Fruit fly (Drosophila melanogaster) whole organism, embryonic: ENCODE measurements around the gene CG14072.

ENCODE experiments used
- Ada2b ChIP-seq: fragments of 200-800 bp; sonication (Bioruptor generic); IDR thresholded peaks from 2 replicates; pipeline ENCODE4 v1.3.6; 2022; ENCODE audit warnings: missing biosample characterization, missing genetic modification characterization
- Atf3 ChIP-seq: fragments of 200-800 bp; sonication (Bioruptor generic); optimal IDR thresholded peaks from 3 replicates; lab custom pipeline; 2016; ENCODE audit warnings: missing biosample characterization, missing genetic modification characterization
- Awh ChIP-seq: fragments of 200-800 bp; sonication (Bioruptor generic); IDR thresholded peaks from 2 replicates; pipeline ENCODE4, ENCODE4 v1.3.6; 2022; ENCODE audit warnings: missing biosample characterization, missing genetic modification characterization
- Bdp1 ChIP-seq: fragments of 200-800 bp; sonication (Bioruptor generic); optimal IDR thresholded peaks from 3 replicates; lab custom pipeline; 2016; ENCODE audit warnings: missing biosample characterization, missing genetic modification characterization
- Bteb2 ChIP-seq: fragments of 200-800 bp; sonication (Bioruptor generic); optimal IDR thresholded peaks from 2 replicates; lab custom pipeline; 2016; ENCODE audit warnings: missing biosample characterization, missing genetic modification characterization
- CG10209 ChIP-seq: fragments of 200-800 bp; sonication (Bioruptor generic); optimal IDR thresholded peaks from 3 replicates; lab custom pipeline; 2017; ENCODE audit warnings: missing biosample characterization, mild to moderate bottlenecking, missing genetic modification characterization, missing genetic modification reagents
- CG11504 ChIP-seq: fragments of 200-800 bp; sonication (Bioruptor generic); optimal IDR thresholded peaks from 3 replicates; lab custom pipeline; 2019; ENCODE audit warnings: missing biosample characterization, mild to moderate bottlenecking, missing genetic modification characterization, moderate library complexity
- CG13894 ChIP-seq: fragments of 200-800 bp; sonication (Bioruptor generic); optimal IDR thresholded peaks from 3 replicates; lab custom pipeline; 2018; ENCODE audit warnings: missing biosample characterization, mild to moderate bottlenecking, missing genetic modification characterization, moderate library complexity
- CG2129 ChIP-seq: fragments of 200-800 bp; sonication (Bioruptor generic); IDR thresholded peaks from 2 replicates; pipeline ENCODE4 v1.3.6; 2022; ENCODE audit warnings: missing biosample characterization, missing genetic modification characterization; ENCODE audit not compliant: partially characterized antibody
- CG2889 ChIP-seq: fragments of 200-800 bp; sonication (Bioruptor generic); IDR thresholded peaks from 3 replicates; pipeline ENCODE4 v1.3.6; 2022; ENCODE audit warnings: missing biosample characterization, missing genetic modification characterization
- CG3065 ChIP-seq: fragments of 200-800 bp; sonication (Bioruptor generic); optimal IDR thresholded peaks from 2 replicates; lab custom pipeline; 2016; ENCODE audit warnings: missing biosample characterization, missing genetic modification characterization
- CG31388 ChIP-seq: fragments of 200-800 bp; sonication (Bioruptor generic); optimal IDR thresholded peaks from 2 replicates; lab custom pipeline; 2016; ENCODE audit warnings: missing biosample characterization, missing genetic modification characterization
- CG31441 ChIP-seq: fragments of 200-800 bp; sonication (Bioruptor generic); IDR thresholded peaks from 2 replicates; pipeline ENCODE4 v1.3.6; 2022; ENCODE audit warnings: missing biosample characterization, missing genetic modification characterization
- CG3726 ChIP-seq: fragments of 200-800 bp; sonication (Bioruptor generic); IDR thresholded peaks from 3 replicates; pipeline ENCODE4, ENCODE4 v1.3.6; 2022; ENCODE audit warnings: missing biosample characterization, missing genetic modification characterization
- CG5245 ChIP-seq: fragments of 200-800 bp; sonication (Bioruptor generic); optimal IDR thresholded peaks from 3 replicates; lab custom pipeline; 2016; ENCODE audit warnings: missing biosample characterization, missing genetic modification characterization
- CG6813 ChIP-seq: fragments of 200-800 bp; sonication (Bioruptor generic); optimal IDR thresholded peaks from 2 replicates; lab custom pipeline; 2017; ENCODE audit warnings: missing biosample characterization, missing genetic modification characterization, mild to moderate bottlenecking, moderate library complexity, missing genetic modification reagents
- CG6854 ChIP-seq: fragments of 200-800 bp; sonication (Bioruptor generic); optimal IDR thresholded peaks from 3 replicates; lab custom pipeline; 2017; ENCODE audit warnings: missing biosample characterization, mild to moderate bottlenecking, missing genetic modification characterization
- CG7357 ChIP-seq: fragments of 200-800 bp; sonication (Bioruptor generic); IDR thresholded peaks from 3 replicates; pipeline ENCODE4 v1.3.6; 2022; ENCODE audit warnings: missing biosample characterization, missing genetic modification characterization
- CG7372 ChIP-seq: fragments of 200-800 bp; sonication (Bioruptor generic); IDR thresholded peaks from 2 replicates; pipeline ENCODE4 v1.3.6; 2022; ENCODE audit warnings: missing biosample characterization, missing genetic modification characterization
- CG7745 ChIP-seq: fragments of 200-800 bp; sonication (Bioruptor generic); optimal IDR thresholded peaks from 2 replicates; lab custom pipeline; 2018; ENCODE audit warnings: missing biosample characterization, mild to moderate bottlenecking, missing genetic modification characterization, moderate library complexity
- CG7786 ChIP-seq: fragments of 200-800 bp; sonication (Bioruptor generic); optimal IDR thresholded peaks from 2 replicates; lab custom pipeline; 2016; ENCODE audit warnings: missing biosample characterization, missing genetic modification characterization
- CG9609 ChIP-seq: fragments of 200-800 bp; sonication (Bioruptor generic); optimal IDR thresholded peaks from 3 replicates; lab custom pipeline; 2016; ENCODE audit warnings: missing biosample characterization, missing genetic modification characterization
- Dad ChIP-seq: fragments of 200-800 bp; sonication (Bioruptor generic); optimal IDR thresholded peaks from 3 replicates; lab custom pipeline; 2016; ENCODE audit warnings: missing biosample characterization, missing genetic modification characterization
- Dbx ChIP-seq: fragments of 200-800 bp; sonication (Bioruptor generic); IDR thresholded peaks from 3 replicates; pipeline ENCODE4 v1.3.6; 2022; ENCODE audit warnings: missing biosample characterization, missing genetic modification characterization
- HmgZ ChIP-seq: fragments of 200-800 bp; sonication (Bioruptor generic); optimal IDR thresholded peaks from 2 replicates; lab custom pipeline; 2018; ENCODE audit warnings: missing biosample characterization, mild to moderate bottlenecking, missing genetic modification characterization
- Hmr ChIP-seq: fragments of 200-800 bp; sonication (Bioruptor generic); optimal IDR thresholded peaks from 3 replicates; lab custom pipeline; 2017; ENCODE audit warnings: mild to moderate bottlenecking, missing biosample characterization, missing genetic modification reagents, missing genetic modification characterization
- Hr39 ChIP-seq: fragments of >200 bp; optimal IDR thresholded peaks from 2 replicates; lab custom pipeline; 2017
- MESR4 ChIP-seq: fragments of 200-800 bp; sonication (Bioruptor generic); optimal IDR thresholded peaks from 2 replicates; lab custom pipeline; 2018; ENCODE audit warnings: missing biosample characterization, mild to moderate bottlenecking, missing genetic modification characterization, moderate library complexity
- Mes4 ChIP-seq: fragments of 200-800 bp; sonication (Bioruptor generic); optimal IDR thresholded peaks from 2 replicates; lab custom pipeline; 2016; ENCODE audit warnings: missing biosample characterization, missing genetic modification characterization
- Sox102F ChIP-seq: fragments of 200-800 bp; sonication (Bioruptor generic); optimal IDR thresholded peaks from 2 replicates; lab custom pipeline; 2018; ENCODE audit warnings: missing biosample characterization, mild to moderate bottlenecking, missing genetic modification characterization, moderate library complexity
- ac ChIP-seq: fragments of 200-800 bp; sonication (Bioruptor generic); optimal IDR thresholded peaks from 3 replicates; lab custom pipeline; 2017; ENCODE audit warnings: missing biosample characterization, mild to moderate bottlenecking, missing genetic modification characterization
- ash1 ChIP-seq: fragments of 200-800 bp; sonication (Bioruptor generic); optimal IDR thresholded peaks from 2 replicates; lab custom pipeline; 2018; ENCODE audit warnings: missing biosample characterization, mild to moderate bottlenecking, missing genetic modification characterization
- dan ChIP-seq: fragments of 200-800 bp; sonication (Bioruptor generic); IDR thresholded peaks from 2 replicates; pipeline ENCODE4 v1.3.6; 2022; ENCODE audit warnings: missing biosample characterization, missing genetic modification characterization
- dati ChIP-seq: fragments of 200-800 bp; sonication (Bioruptor generic); IDR thresholded peaks from 2 replicates; pipeline ENCODE4 v1.3.6; 2022; ENCODE audit warnings: missing biosample characterization, missing genetic modification characterization
- dm ChIP-seq: fragments of 200-800 bp; sonication (Bioruptor generic); optimal IDR thresholded peaks from 3 replicates; lab custom pipeline; 2016; ENCODE audit warnings: missing biosample characterization, missing genetic modification characterization
- insv ChIP-seq, 2 experiments: fragments of 200-800 bp; sonication (Bioruptor generic); optimal IDR thresholded peaks; 3 replicates each; lab custom pipeline; 2016 to 2018; ENCODE audit warnings: missing biosample characterization in 2 of 2, missing genetic modification characterization in 2 of 2
- ken ChIP-seq: fragments of 200-800 bp; sonication (Bioruptor generic); IDR thresholded peaks from 3 replicates; pipeline ENCODE4 v1.3.6; 2022; ENCODE audit warnings: missing biosample characterization, missing genetic modification characterization
- klu ChIP-seq: fragments of 200-800 bp; sonication (Bioruptor generic); IDR thresholded peaks from 2 replicates; pipeline ENCODE4 v1.3.6; 2022; ENCODE audit warnings: missing biosample characterization, missing genetic modification characterization
- mld ChIP-seq: fragments of 200-800 bp; sonication (Bioruptor generic); IDR thresholded peaks from 3 replicates; pipeline ENCODE4 v1.3.6; 2022; ENCODE audit warnings: missing biosample characterization, missing genetic modification characterization; ENCODE audit not compliant: partially characterized antibody
- oc ChIP-seq: fragments of 200-800 bp; sonication (Bioruptor generic); optimal IDR thresholded peaks from 2 replicates; lab custom pipeline; 2018; ENCODE audit warnings: missing biosample characterization, mild to moderate bottlenecking, missing genetic modification characterization, moderate library complexity
- pan ChIP-seq, 4 experiments: fragments of >200 bp in 3 of 4; fragments of 200-800 bp in 1 of 4; sonication (Bioruptor generic) in 1 of 4; optimal IDR thresholded peaks in 3 of 4; IDR thresholded peaks in 1 of 4; 2 replicates each; pipeline versions ENCODE4 v1.3.6 to Lab custom; 2017 to 2022; ENCODE audit warnings: missing biosample characterization in 2 of 4, missing genetic modification characterization in 2 of 4, mixed read lengths in 1 of 4
- prd ChIP-seq, 3 experiments: fragments of >200 bp in 2 of 3; fragments of 200-800 bp in 1 of 3; sonication (Bioruptor generic) in 1 of 3; optimal IDR thresholded peaks in 2 of 3; IDR thresholded peaks in 1 of 3; 2 replicates in 2 of 3; 3 replicates in 1 of 3; pipeline versions ENCODE4 v1.3.6 to Lab custom; 2017 to 2022; ENCODE audit warnings: missing biosample characterization in 1 of 3, missing genetic modification characterization in 1 of 3
- scrt ChIP-seq: fragments of 200-800 bp; sonication (Bioruptor generic); optimal IDR thresholded peaks from 2 replicates; lab custom pipeline; 2018; ENCODE audit warnings: missing biosample characterization, mild to moderate bottlenecking, missing genetic modification characterization, moderate library complexity
- sna ChIP-seq: fragments of 200-800 bp; sonication (Bioruptor generic); IDR thresholded peaks from 2 replicates; pipeline ENCODE4 v1.3.6; 2022; ENCODE audit warnings: missing biosample characterization, missing genetic modification characterization; ENCODE audit not compliant: partially characterized antibody
- vfl ChIP-seq: fragments of 200-800 bp; sonication (Bioruptor generic); optimal IDR thresholded peaks from 2 replicates; lab custom pipeline; 2016; ENCODE audit warnings: missing biosample characterization, missing genetic modification characterization

Gene CG14072

DNA sequence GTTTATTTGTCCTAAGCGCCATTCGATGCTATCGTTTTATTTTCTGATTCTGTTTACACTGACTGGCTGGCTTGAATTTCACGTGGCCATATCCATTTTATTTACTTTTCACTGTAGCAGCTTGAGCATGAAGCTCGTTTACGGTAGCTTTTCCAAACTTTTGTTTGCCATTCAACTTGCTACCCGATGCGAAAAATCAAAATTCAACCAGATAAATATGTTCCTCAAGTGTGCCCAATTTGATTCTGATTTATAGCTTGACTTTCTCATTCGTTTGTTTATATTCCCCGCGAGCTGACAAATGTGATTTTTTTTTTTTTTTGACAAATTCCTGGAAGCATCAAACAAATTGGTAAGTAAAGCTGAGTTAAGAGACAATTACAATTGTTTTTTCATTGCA is at the start of gene CG14072:
TSS of gene CG14072 (plus strand) at position 301 of the 400 bp plus-strand sequence.
- TF ChIP-seq CG2889 (no peak), Awh (GFP tag; lab: Robert Waterston, UW) (no peak), MESR4 (GFP tag; lab: Kevin White, UChicago) (no peak), CG31441 (GFP tag; lab: Robert Waterston, UW) (no peak), Sox102F (GFP tag; lab: Kevin White, UChicago) (no peak), Bdp1 (GFP tag; lab: Kevin White, UChicago) (no peak), Bteb2 (GFP tag; lab: Kevin White, UChicago) (no peak), Ada2b (no peak), CG3726 (GFP tag; lab: Robert Waterston, UW) (no peak), klu (no peak), CG6854 (GFP tag; lab: Kevin White, UChicago) (no peak), HmgZ (tag; lab: Kevin White, UChicago) (no peak)
- TF ChIP-seq, all 482 proteins: peak for 0

DNA sequence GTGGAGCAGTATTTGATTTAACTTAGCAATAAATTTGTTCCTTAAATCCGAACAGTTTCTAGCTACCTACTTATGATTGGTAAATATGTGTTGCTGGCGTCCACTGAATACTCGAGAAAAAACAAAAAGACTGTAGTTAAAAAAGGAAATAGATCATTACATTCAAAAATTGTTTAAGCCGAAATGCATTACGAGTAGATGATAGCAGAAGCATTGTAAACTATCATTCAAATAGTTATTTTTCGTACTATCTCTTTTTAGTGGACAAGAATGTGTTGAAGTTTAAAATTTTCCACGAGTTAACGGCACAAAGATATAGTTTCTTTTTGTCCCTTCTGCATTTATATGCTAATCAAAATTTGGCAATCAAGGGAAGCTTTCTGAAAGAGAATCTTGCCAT is 47.6 kb upstream of the CG14072 start, which contains the start of gene CG14071:
TSS of gene CG14071 (minus strand) at position 101 of the 400 bp plus-strand sequence.
- TF ChIP-seq vfl (GFP tag; lab: Kevin White, UChicago) = no peak
- no peak for TF ChIP-seq CG9609 (GFP tag; lab: Kevin White, UChicago)
- TF ChIP-seq scrt = no peak
- TF ChIP-seq insv (GFP tag; optimal IDR thresholded peaks at IDR 0.05; lab: Kevin White, UChicago) = no peak
- no peak for TF ChIP-seq CG10209 (GFP tag; lab: Kevin White, UChicago)
- no peak for TF ChIP-seq dati
- no peak for TF ChIP-seq Dbx (GFP tag; lab: Robert Waterston, UW)
- TF ChIP-seq CG2129 = no peak
- no peak for TF ChIP-seq CG7357
- TF ChIP-seq CG13894 = no peak
- no peak for TF ChIP-seq CG31388 (GFP tag; lab: Kevin White, UChicago)
- TF ChIP-seq CG7745 (tag; lab: Kevin White, UChicago) = no peak
- TF ChIP-seq CG3726 (GFP tag; lab: Robert Waterston, UW) = no peak
- TF ChIP-seq, all 482 proteins: peak for 0

DNA sequence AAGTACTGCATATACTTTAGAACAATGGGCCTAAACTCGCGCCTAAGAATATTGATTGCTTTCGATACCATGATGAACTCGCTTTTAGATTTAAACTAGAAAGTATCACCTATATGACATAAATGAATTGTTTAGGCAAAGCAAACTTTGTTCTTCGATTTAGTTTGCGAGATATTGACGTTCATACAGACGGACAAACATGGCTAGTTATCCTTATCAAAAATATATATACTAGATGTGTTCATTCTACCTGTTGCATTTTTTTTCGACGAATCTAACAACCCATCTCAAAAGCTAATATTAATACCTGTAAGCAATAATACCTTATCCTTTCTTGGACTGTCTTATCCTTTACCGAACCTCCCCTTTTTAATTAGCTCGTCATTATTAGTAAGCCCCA is 34.8 kb upstream of the CG14072 start, which contains the start of gene CG14070:
TSS of gene CG14070 (minus strand) at position 101 of the 400 bp plus-strand sequence.
- no peak for TF ChIP-seq dm
- no peak for TF ChIP-seq ac (GFP tag; lab: Kevin White, UChicago)
- no peak for TF ChIP-seq CG6813 (GFP tag; lab: Kevin White, UChicago)
- TF ChIP-seq ken (GFP tag; lab: Robert Waterston, UW) = no peak
- TF ChIP-seq dan (GFP tag; lab: Robert Waterston, UW) = no peak
- TF ChIP-seq Atf3 (GFP tag; lab: Kevin White, UChicago) = no peak
- TF ChIP-seq oc = no peak
- TF ChIP-seq Hr39 (lab: Kevin White, UChicago) = no peak
- TF ChIP-seq sna = no peak
- no peak for TF ChIP-seq CG11504 (tag; lab: Kevin White, UChicago)
- no peak for TF ChIP-seq pan (optimal IDR thresholded peaks at IDR 0.05; lab: Kevin White, UChicago)
- no peak for TF ChIP-seq pan (GFP tag; optimal IDR thresholded peaks at IDR 0.05 in 1 of 2, IDR thresholded peaks at IDR 0.05 in 1 of 2)

DNA sequence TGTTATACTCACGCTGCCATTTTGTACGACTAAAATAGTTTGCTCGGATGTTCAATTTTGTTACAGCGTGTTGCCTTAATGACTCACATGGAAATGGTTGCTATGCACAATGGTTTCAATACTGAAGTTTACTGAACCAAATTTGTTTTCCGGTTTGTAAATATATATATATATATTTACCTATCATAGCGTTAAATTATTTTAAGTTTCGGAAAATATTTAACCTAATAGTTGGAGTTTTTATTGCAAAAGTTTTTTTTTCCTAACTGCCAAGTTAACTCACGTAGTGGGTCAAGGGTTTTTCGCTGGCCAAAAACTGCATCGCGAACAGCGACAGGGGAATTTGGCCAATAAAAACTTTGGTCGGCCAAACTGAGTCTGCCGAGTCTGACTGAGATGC is 27.7 kb upstream of the CG14072 start, which contains the start of gene CG7309:
TSS of gene CG7309 (minus strand) at position 101 of the 400 bp plus-strand sequence.
- no peak for TF ChIP-seq klu
- TF ChIP-seq Dad (GFP tag; lab: Kevin White, UChicago) = no peak
- no peak for TF ChIP-seq prd (optimal IDR thresholded peaks at IDR 0.05; lab: Kevin White, UChicago)
- TF ChIP-seq prd (GFP tag; IDR thresholded peaks at IDR 0.05; lab: Robert Waterston, UW) = no peak
- TF ChIP-seq CG7372 (GFP tag; lab: Robert Waterston, UW) = no peak
- TF ChIP-seq mld (GFP tag; lab: Robert Waterston, UW) = no peak
- no peak for TF ChIP-seq CG5245 (GFP tag; lab: Kevin White, UChicago)
- TF ChIP-seq Hmr (GFP tag; lab: Kevin White, UChicago) = no peak
- no peak for TF ChIP-seq CG7786 (GFP tag; lab: Kevin White, UChicago)
- TF ChIP-seq Mes4 (GFP tag; lab: Kevin White, UChicago) = no peak
- TF ChIP-seq CG3065 (GFP tag; lab: Kevin White, UChicago) = no peak
- no peak for TF ChIP-seq ash1 (GFP tag; lab: Kevin White, UChicago)
- TF ChIP-seq, all 482 proteins: peak for 0
